Fruit fly (Drosophila melanogaster): ENCODE results near the gene CG2604.
A peak's percentile ranks its signal among the peaks of the same experiment; 100 is the strongest.

The CG2604 gene

DNA sequence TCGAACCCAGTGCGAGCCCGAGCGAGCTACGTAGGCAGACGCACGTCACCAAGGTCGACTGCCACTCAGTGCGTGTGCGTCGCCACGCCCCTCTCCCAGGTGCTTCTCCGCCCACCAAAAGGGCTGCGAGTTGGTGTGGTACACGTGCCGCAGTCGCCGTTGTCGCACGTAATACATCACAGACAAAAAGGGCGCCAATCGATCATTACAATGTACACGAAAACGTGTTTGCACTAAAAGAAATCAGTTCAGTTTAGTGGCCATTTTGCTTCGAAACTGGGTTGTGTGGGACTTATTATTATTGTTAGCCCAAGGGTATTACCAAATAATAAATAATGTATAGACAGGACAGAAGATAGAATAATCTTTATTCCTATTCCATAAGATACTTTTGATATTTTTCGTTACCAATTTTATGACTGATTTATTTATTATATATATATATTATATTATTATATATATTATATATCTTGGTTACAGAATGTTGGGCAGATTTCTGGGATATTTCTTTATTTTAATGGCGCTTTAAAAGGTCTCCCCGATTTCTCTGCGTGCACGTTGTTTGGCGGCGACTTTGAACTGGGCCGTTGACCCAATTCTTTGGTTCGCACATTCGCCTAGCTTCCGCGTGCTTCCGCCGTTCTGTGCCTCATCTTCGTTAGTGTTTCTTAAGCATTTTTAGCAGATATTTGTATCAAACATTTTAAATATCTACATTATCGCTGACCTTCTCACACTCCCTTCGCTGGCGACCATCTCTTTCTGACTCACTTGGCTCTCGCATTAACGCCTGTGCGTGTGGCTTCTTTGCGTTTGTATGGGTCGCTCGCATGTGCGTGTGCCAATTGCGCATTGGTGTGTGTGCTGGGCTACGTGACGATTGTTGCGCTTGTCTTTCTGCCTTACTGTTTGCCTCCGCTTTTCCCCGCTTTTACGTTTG, 40.4 kb upstream of the CG2604 start (continued):
- TF ChIP-seq CG18599 (GFP tag; optimal IDR thresholded peaks at IDR 0.05) (peak; percentile 87), CG5180 (GFP tag; optimal IDR thresholded peaks at IDR 0.05) (peak; percentile 57), CG13424 (tag; optimal IDR thresholded peaks at IDR 0.05) (peak; percentile 93), Fer3 (tag; optimal IDR thresholded peaks at IDR 0.05) (peak; percentile 73), Xbp1 (GFP tag; optimal IDR thresholded peaks at IDR 0.05) (peak; percentile 82), Mrtf (GFP tag; IDR thresholded peaks at IDR 0.05) (peak; percentile 66; the same call in 2 of the 3 replicates), CG32532 (GFP tag; IDR thresholded peaks at IDR 0.05) (peak; percentile 72; the same call in 1 of the 2 replicates), Vsx1 (GFP tag; optimal IDR thresholded peaks at IDR 0.05) (peak; percentile 84), so (GFP tag; IDR thresholded peaks at IDR 0.05) (peak; percentile 88; the same call in 2 of the 3 replicates), CG12391 (tag; optimal IDR thresholded peaks at IDR 0.05) (peak; percentile 90), Deaf1 (tag; optimal IDR thresholded peaks at IDR 0.05) (peak; percentile 45), Lpt (GFP tag; optimal IDR thresholded peaks at IDR 0.05) (no peak), CG4360 (GFP tag; IDR thresholded peaks at IDR 0.05) (0 out of 2 replicates have a peak, but pooled peaks have one; percentile 24), ATbp (GFP tag; optimal IDR thresholded peaks at IDR 0.05) (peak; percentile 66), CG30020 (tag; optimal IDR thresholded peaks at IDR 0.05) (peak; percentile 66), schlank (tag; optimal IDR thresholded peaks at IDR 0.05) (peak; percentile 23), wdn (GFP tag; IDR thresholded peaks at IDR 0.05) (peak; percentile 24; the same call in 1 of the 2 replicates), CG2202 (tag; optimal IDR thresholded peaks at IDR 0.05) (peak; percentile 32), hbn (GFP tag; IDR thresholded peaks at IDR 0.05; ENCODE audit: partially characterized antibody) (0 out of 2 replicates have a peak, but pooled peaks have one; percentile 46), en (GFP tag; optimal IDR thresholded peaks at IDR 0.05) (no peak), CG12744 (GFP tag; optimal IDR thresholded peaks at IDR 0.05) (no peak), abd-A (tag; optimal IDR thresholded peaks at IDR 0.05) (peak; percentile 84), CG11085 (GFP tag; IDR thresholded peaks at IDR 0.05) (0 out of 2 replicates have a peak, but pooled peaks have one; percentile 23), BEAF-32 (GFP tag; optimal IDR thresholded peaks at IDR 0.05) (no peak), crc (GFP tag; optimal IDR thresholded peaks at IDR 0.05) (no peak), MTF-1 (GFP tag; optimal IDR thresholded peaks at IDR 0.05; ENCODE audit: borderline replicate concordance) (peak; percentile 59), CG14014 (GFP tag; IDR thresholded peaks at IDR 0.05) (peak; percentile 79), CG12942 (GFP tag; optimal IDR thresholded peaks at IDR 0.05) (peak; percentile 70), Side (GFP tag; optimal IDR thresholded peaks at IDR 0.05) (no peak), CG15514 (GFP tag; optimal IDR thresholded peaks at IDR 0.05) (peak; percentile 66), sug (tag; optimal IDR thresholded peaks at IDR 0.05) (peak; percentile 50), Trl (optimal IDR thresholded peaks at IDR 0.05) (no peak), Trl (GFP tag; optimal IDR thresholded peaks at IDR 0.05) (no peak), CG31388 (GFP tag; optimal IDR thresholded peaks at IDR 0.05) (no peak), CG11695 (GFP tag; IDR thresholded peaks at IDR 0.05) (peak; percentile 90), crol (GFP tag; IDR thresholded peaks at IDR 0.05) (peak; percentile 91), CG4617 (GFP tag; optimal IDR thresholded peaks at IDR 0.05; ENCODE audit: borderline replicate concordance) (peak; percentile 17), CG12155 (GFP tag; optimal IDR thresholded peaks at IDR 0.05) (peak; percentile 46), sd (tag; optimal IDR thresholded peaks at IDR 0.05) (peak; percentile 98), slp2 (GFP tag; optimal IDR thresholded peaks at IDR 0.05) (no peak), MESR4 (GFP tag; optimal IDR thresholded peaks at IDR 0.05) (no peak), H2.0 (GFP tag; IDR thresholded peaks at IDR 0.05) (peak; percentile 47; the same call in 1 of the 2 replicates), Rx (GFP tag; IDR thresholded peaks at IDR 0.05) (peak; percentile 42; the same call in 1 of the 2 replicates), HLH3B (GFP tag; IDR thresholded peaks at IDR 0.05) (peak; percentile 76), CG14710 (tag; optimal IDR thresholded peaks at IDR 0.05) (peak; percentile 84), bab2 (GFP tag; optimal IDR thresholded peaks at IDR 0.05) (no peak), CG17568 (GFP tag; optimal IDR thresholded peaks at IDR 0.05) (peak; percentile 83), Spps (tag; optimal IDR thresholded peaks at IDR 0.05) (peak; percentile 58)
